Fruit fly (Drosophila melanogaster) whole organism, adult: ENCODE data around the gene CG31908.
A peak's percentile ranks its signal among the peaks of the same experiment; 100 is the strongest.

ENCODE experiments used
- CG11617 ChIP-seq: fragments of 200-800 bp; sonication (Bioruptor generic); optimal IDR thresholded peaks from 2 replicates; lab custom pipeline; 2017; ENCODE audit warnings: mild to moderate bottlenecking, missing biosample characterization, missing genetic modification reagents, missing genetic modification characterization
- CG12768 ChIP-seq: fragments of 200-800 bp; sonication (Bioruptor generic); optimal IDR thresholded peaks from 2 replicates; lab custom pipeline; 2017; ENCODE audit warnings: missing biosample characterization, missing genetic modification characterization, mild to moderate bottlenecking, moderate library complexity, missing genetic modification reagents
- CG14711 ChIP-seq: fragments of 200-800 bp; sonication (Bioruptor generic); optimal IDR thresholded peaks from 2 replicates; lab custom pipeline; 2018; ENCODE audit warnings: missing biosample characterization, mild to moderate bottlenecking, missing genetic modification characterization, moderate library complexity
- CG1620 ChIP-seq: fragments of 200-800 bp; sonication (Bioruptor generic); optimal IDR thresholded peaks from 2 replicates; lab custom pipeline; 2016; ENCODE audit warnings: missing biosample characterization, missing genetic modification characterization
- CG33017 ChIP-seq: fragments of 200-800 bp; sonication (Bioruptor generic); optimal IDR thresholded peaks from 2 replicates; lab custom pipeline; 2018; ENCODE audit warnings: missing biosample characterization, mild to moderate bottlenecking, missing genetic modification characterization, moderate library complexity
- CG5204 ChIP-seq: fragments of 200-800 bp; sonication (Bioruptor generic); optimal IDR thresholded peaks from 2 replicates; lab custom pipeline; 2016; ENCODE audit warnings: missing biosample characterization, missing genetic modification characterization
- CG7045 ChIP-seq: fragments of 200-800 bp; sonication (Bioruptor generic); optimal IDR thresholded peaks from 2 replicates; lab custom pipeline; 2017; ENCODE audit warnings: missing biosample characterization, mild to moderate bottlenecking, missing genetic modification characterization
- CG7101 ChIP-seq: fragments of 200-800 bp; sonication (Bioruptor generic); optimal IDR thresholded peaks from 2 replicates; lab custom pipeline; 2018; ENCODE audit warnings: missing biosample characterization, mild to moderate bottlenecking, missing genetic modification characterization, moderate library complexity
- Clk ChIP-seq: fragments of 200-800 bp; sonication (Bioruptor generic); optimal IDR thresholded peaks from 2 replicates; lab custom pipeline; 2017; ENCODE audit warnings: missing biosample characterization, missing genetic modification characterization
- Crg-1 ChIP-seq: fragments of 200-800 bp; sonication (Bioruptor generic); optimal IDR thresholded peaks from 2 replicates; lab custom pipeline; 2016; ENCODE audit warnings: missing biosample characterization, missing genetic modification characterization
- Hr96 ChIP-seq: fragments of 200-800 bp; sonication (Bioruptor generic); optimal IDR thresholded peaks from 2 replicates; lab custom pipeline; 2016; ENCODE audit warnings: missing biosample characterization, missing genetic modification characterization
- Mnt ChIP-seq: fragments of 200-800 bp; sonication (Bioruptor generic); optimal IDR thresholded peaks from 2 replicates; lab custom pipeline; 2016; ENCODE audit warnings: missing biosample characterization, mild to moderate bottlenecking, missing genetic modification characterization
- bab1 ChIP-seq: fragments of 200-800 bp; sonication (Bioruptor generic); optimal IDR thresholded peaks from 3 replicates; lab custom pipeline; 2019; ENCODE audit warnings: missing biosample characterization, mild to moderate bottlenecking, missing genetic modification characterization, moderate library complexity
- cic ChIP-seq: fragments of 200-800 bp; sonication (Bioruptor generic); optimal IDR thresholded peaks from 2 replicates; lab custom pipeline; 2017; ENCODE audit warnings: missing biosample characterization, mild to moderate bottlenecking, missing genetic modification characterization, moderate library complexity
- cnc ChIP-seq, 2 experiments: fragments of >200 bp; optimal IDR thresholded peaks; 2 replicates each; lab custom pipeline; 2017
- kay ChIP-seq: fragments of 200-800 bp; sonication (Bioruptor generic); peaks from one replicate; lab custom pipeline; 2016; ENCODE audit warnings: missing biosample characterization, missing genetic modification characterization, borderline replicate concordance
- ovo ChIP-seq: fragments of 200-800 bp; sonication (Bioruptor generic); optimal IDR thresholded peaks from 2 replicates; lab custom pipeline; 2016; ENCODE audit warnings: missing biosample characterization, missing genetic modification characterization
- pad ChIP-seq: fragments of 200-800 bp; sonication (Bioruptor generic); optimal IDR thresholded peaks from 3 replicates; lab custom pipeline; 2017; ENCODE audit warnings: missing biosample characterization, missing genetic modification characterization, mild to moderate bottlenecking, moderate library complexity, missing genetic modification reagents
- tj ChIP-seq: fragments of 200-800 bp; sonication (Bioruptor generic); optimal IDR thresholded peaks from 3 replicates; lab custom pipeline; 2017; ENCODE audit warnings: missing biosample characterization, mild to moderate bottlenecking, missing genetic modification characterization, moderate library complexity
- toe ChIP-seq: fragments of 200-800 bp; sonication (Bioruptor generic); optimal IDR thresholded peaks from 2 replicates; lab custom pipeline; 2016; ENCODE audit warnings: missing biosample characterization, missing genetic modification characterization

CG31908 gene

dm6 chr2L:7026988-7027908 is at the start of gene CG31908, which contains the start of gene MME1:
Gene CG31908 (minus strand): TSS chr2L:7027389.
Gene MME1 (plus strand): TSS chr2L:7027526.
- TF ChIP-seq ovo (GFP tag; lab: Kevin White, UChicago): peak; percentile 54
- TF ChIP-seq Crg-1: no peak
- no peak for TF ChIP-seq pad (GFP tag; lab: Kevin White, UChicago)
- peak; percentile 5 for TF ChIP-seq CG14711 (tag; lab: Kevin White, UChicago)
- TF ChIP-seq Hr96: peak; percentile 45
- no peak for TF ChIP-seq CG5204 (GFP tag; lab: Kevin White, UChicago)
- TF ChIP-seq tj (GFP tag; lab: Kevin White, UChicago): peak; percentile 45
- peak; percentile 4 for TF ChIP-seq CG7045 (GFP tag; lab: Kevin White, UChicago)
- TF ChIP-seq CG11617 (GFP tag; lab: Kevin White, UChicago): peak; percentile 72
- TF ChIP-seq toe (GFP tag; lab: Kevin White, UChicago): no peak
- peak; percentile 19 for TF ChIP-seq CG7101 (tag; lab: Kevin White, UChicago)
- no peak for TF ChIP-seq cnc (optimal IDR thresholded peaks at IDR 0.05; lab: Kevin White, UChicago)
- no peak for TF ChIP-seq Clk (GFP tag; lab: Kevin White, UChicago)
- peak; percentile 42 for TF ChIP-seq CG1620
- TF ChIP-seq Mnt: peak; percentile 50
- TF ChIP-seq CG33017 (tag; lab: Kevin White, UChicago): no peak
- TF ChIP-seq CG12768: peak; percentile 20
- TF ChIP-seq kay: no peak
- TF ChIP-seq cic (GFP tag; lab: Kevin White, UChicago): no peak
- TF ChIP-seq bab1: peak; percentile 61

dm6 chr2L:7076804-7077203 is 49.6 kb upstream of the CG31908 start:
- TF ChIP-seq CG1620 (no peak), cic (GFP tag; lab: Kevin White, UChicago) (no peak), Hr96 (no peak), toe (GFP tag; lab: Kevin White, UChicago) (no peak), CG5204 (GFP tag; lab: Kevin White, UChicago) (no peak), CG12768 (no peak), pad (GFP tag; lab: Kevin White, UChicago) (no peak), Clk (GFP tag; lab: Kevin White, UChicago) (no peak), tj (GFP tag; lab: Kevin White, UChicago) (no peak), CG33017 (tag; lab: Kevin White, UChicago) (no peak), CG14711 (tag; lab: Kevin White, UChicago) (no peak), cnc (optimal IDR thresholded peaks at IDR 0.05; lab: Kevin White, UChicago) (no peak), CG7101 (tag; lab: Kevin White, UChicago) (no peak)

dm6 chr2L:7076055-7076700 is 49.0 kb upstream of the CG31908 start:
- TF ChIP-seq CG7045 (GFP tag; lab: Kevin White, UChicago) (no peak), CG11617 (GFP tag; lab: Kevin White, UChicago) (no peak), toe (GFP tag; lab: Kevin White, UChicago) (no peak), CG12768 (no peak), bab1 (no peak), cic (GFP tag; lab: Kevin White, UChicago) (no peak), cnc (optimal IDR thresholded peaks at IDR 0.05; lab: Kevin White, UChicago) (no peak), CG14711 (tag; lab: Kevin White, UChicago) (no peak), CG7101 (tag; lab: Kevin White, UChicago) (no peak), Clk (GFP tag; lab: Kevin White, UChicago) (no peak), Hr96 (no peak), CG1620 (no peak), CG5204 (GFP tag; lab: Kevin White, UChicago) (no peak), Crg-1 (no peak), tj (GFP tag; lab: Kevin White, UChicago) (no peak), pad (GFP tag; lab: Kevin White, UChicago) (no peak), ovo (GFP tag; lab: Kevin White, UChicago) (no peak), kay (no peak)

- no peak for TF ChIP-seq bab1
- TF ChIP-seq cic (GFP tag; lab: Kevin White, UChicago): no peak
- TF ChIP-seq CG14711 (tag; lab: Kevin White, UChicago): no peak
- TF ChIP-seq Clk (GFP tag; lab: Kevin White, UChicago): no peak
- TF ChIP-seq CG7045 (GFP tag; lab: Kevin White, UChicago): no peak
- TF ChIP-seq tj (GFP tag; lab: Kevin White, UChicago): no peak
- no peak for TF ChIP-seq toe (GFP tag; lab: Kevin White, UChicago)
These were observed 45.8 kb upstream of the CG31908 start for dm6 chr2L:7073011-7073410.

dm6 chr2L:7071862-7072261 is 44.7 kb upstream of the CG31908 start:
- no peak for TF ChIP-seq Mnt
- TF ChIP-seq tj (GFP tag; lab: Kevin White, UChicago): no peak
- TF ChIP-seq Hr96: no peak
- no peak for TF ChIP-seq CG33017 (tag; lab: Kevin White, UChicago)
- no peak for TF ChIP-seq CG5204 (GFP tag; lab: Kevin White, UChicago)
- no peak for TF ChIP-seq CG12768
- TF ChIP-seq pad (GFP tag; lab: Kevin White, UChicago): no peak
- no peak for TF ChIP-seq CG1620
- TF ChIP-seq kay: no peak
- no peak for TF ChIP-seq CG7101 (tag; lab: Kevin White, UChicago)
- no peak for TF ChIP-seq CG11617 (GFP tag; lab: Kevin White, UChicago)
- no peak for TF ChIP-seq toe (GFP tag; lab: Kevin White, UChicago)
- TF ChIP-seq cic (GFP tag; lab: Kevin White, UChicago): no peak
